Worm (Caenorhabditis elegans) whole organism, young adult: ENCODE data around the gene dsb-3.

ENCODE experiments used
- B0336.3 ChIP-seq: fragments of 200-800 bp; sonication (Bioruptor generic); IDR thresholded peaks from 2 replicates; pipeline ENCODE4 v1.3.6; 2022; ENCODE audit warnings: missing genetic modification characterization, missing compliant biosample characterization
- D2030.7 ChIP-seq: fragments of 200-800 bp; sonication (Bioruptor generic); IDR thresholded peaks from 2 replicates; pipeline ENCODE4 v1.3.6; 2022; ENCODE audit warnings: missing genetic modification reagents, missing genetic modification characterization, missing compliant biosample characterization
- F10E7.11 ChIP-seq: sonication (generic microtip); optimal IDR thresholded peaks from 2 replicates; lab custom pipeline; 2017; ENCODE audit warnings: mild to moderate bottlenecking, missing genetic modification characterization, moderate library complexity, missing compliant biosample characterization
- F33H1.4 ChIP-seq: fragments of 200-800 bp; sonication (Bioruptor generic); IDR thresholded peaks from 2 replicates; pipeline ENCODE4 v1.3.6; 2022; ENCODE audit warnings: missing genetic modification reagents, missing genetic modification characterization, missing compliant biosample characterization
- F39B2.1 ChIP-seq: fragments of 200-800 bp; sonication (Bioruptor generic); IDR thresholded peaks from 2 replicates; pipeline ENCODE4 v1.3.6; 2022; ENCODE audit warnings: missing genetic modification reagents, missing genetic modification characterization, missing compliant biosample characterization
- F52B5.7 ChIP-seq: sonication (generic microtip); optimal IDR thresholded peaks from 2 replicates; lab custom pipeline; 2016; ENCODE audit warnings: mild to moderate bottlenecking, missing genetic modification characterization, missing compliant biosample characterization
- F55B11.4 ChIP-seq: sonication (generic microtip); optimal IDR thresholded peaks from 2 replicates; lab custom pipeline; 2016; ENCODE audit warnings: missing compliant biosample characterization, missing genetic modification characterization, borderline replicate concordance; ENCODE audit not compliant: insufficient read depth
- F57C9.4 ChIP-seq: sonication (generic microtip); optimal IDR thresholded peaks from 2 replicates; lab custom pipeline; 2017; ENCODE audit warnings: mild to moderate bottlenecking, missing genetic modification characterization, missing compliant biosample characterization
- Y53F4B.3 ChIP-seq: fragments of 200-800 bp; sonication (Bioruptor generic); IDR thresholded peaks from 2 replicates; pipeline ENCODE4 v1.3.6; 2022; ENCODE audit warnings: missing genetic modification reagents, missing genetic modification characterization, missing compliant biosample characterization
- Y67H2A.10 ChIP-seq: fragments of 200-800 bp; sonication (Bioruptor generic); conservative IDR thresholded peaks from 2 replicates; pipeline ENCODE4 v1.3.6; 2022; ENCODE audit warnings: missing genetic modification reagents, missing genetic modification characterization, missing compliant biosample characterization
- Y79H2A.3 ChIP-seq: fragments of 200-800 bp; sonication (Bioruptor generic); conservative IDR thresholded peaks from 2 replicates; pipeline ENCODE4 v1.3.6; 2022; ENCODE audit warnings: missing genetic modification reagents, missing genetic modification characterization, missing compliant biosample characterization
- Y95B8A.8 ChIP-seq: fragments of 200-800 bp; sonication (Bioruptor generic); IDR thresholded peaks from 2 replicates; pipeline ENCODE4 v1.3.6; 2022; ENCODE audit warnings: missing genetic modification reagents, missing genetic modification characterization, missing compliant biosample characterization
- ama-1 ChIP-seq, 3 experiments: fragments of 150-350 bp in 1 of 3; sonication (generic microtip) in 2 of 3; optimal IDR thresholded peaks; 2 replicates each; lab custom pipeline; 2014 to 2018; ENCODE audit warnings: missing biosample characterization in 2 of 3, missing genetic modification characterization in 2 of 3, missing genetic modification reagents in 2 of 3
- aptf-2 ChIP-seq: fragments of 200-800 bp; sonication (Bioruptor generic); conservative IDR thresholded peaks from 2 replicates; pipeline ENCODE4 v1.3.6; 2022; ENCODE audit warnings: missing genetic modification reagents, missing genetic modification characterization, missing compliant biosample characterization
- bed-2 ChIP-seq: fragments of 200-800 bp; sonication (Bioruptor generic); IDR thresholded peaks from 2 replicates; pipeline ENCODE4 v1.3.6; 2022; ENCODE audit warnings: missing genetic modification reagents, missing genetic modification characterization, missing compliant biosample characterization
- ceh-100 ChIP-seq: fragments of 200-800 bp; sonication (Bioruptor generic); IDR thresholded peaks from 2 replicates; pipeline ENCODE4 v1.3.6; 2022; ENCODE audit warnings: missing genetic modification reagents, missing genetic modification characterization, missing compliant biosample characterization
- ceh-58 ChIP-seq: fragments of 200-800 bp; sonication (Bioruptor generic); IDR thresholded peaks from 2 replicates; pipeline ENCODE4 v1.3.6; 2022; ENCODE audit warnings: missing genetic modification characterization, missing compliant biosample characterization
- ceh-91 ChIP-seq: fragments of 200-800 bp; sonication (Bioruptor generic); IDR thresholded peaks from 2 replicates; pipeline ENCODE4 v1.3.6; 2022; ENCODE audit warnings: missing genetic modification reagents, missing genetic modification characterization, missing compliant biosample characterization
- chd-7 ChIP-seq: sonication (generic microtip); optimal IDR thresholded peaks from 2 replicates; lab custom pipeline; 2016; ENCODE audit warnings: mild to moderate bottlenecking, missing genetic modification characterization, moderate library complexity, missing compliant biosample characterization
- dox-1 ChIP-seq: fragments of 200-800 bp; sonication (Bioruptor generic); IDR thresholded peaks from 2 replicates; pipeline ENCODE4 v1.3.6; 2022; ENCODE audit warnings: missing genetic modification reagents, missing genetic modification characterization, missing compliant biosample characterization
- dpff-1 ChIP-seq: sonication (generic microtip); optimal IDR thresholded peaks from 2 replicates; lab custom pipeline; 2017; ENCODE audit warnings: mild to moderate bottlenecking, missing genetic modification characterization, missing compliant biosample characterization
- dpl-1 ChIP-seq: fragments of 150-350 bp; optimal IDR thresholded peaks from 2 replicates; lab custom pipeline; 2014; ENCODE audit warnings: missing biosample characterization, missing genetic modification reagents, missing genetic modification characterization
- efl-1 ChIP-seq: fragments of 150-350 bp; optimal IDR thresholded peaks from 2 replicates; lab custom pipeline; 2014; ENCODE audit warnings: missing biosample characterization, missing genetic modification reagents, missing genetic modification characterization
- ets-4 ChIP-seq: fragments of 200-800 bp; sonication (Bioruptor generic); optimal IDR thresholded peaks from 2 replicates; lab custom pipeline; 2018; ENCODE audit warnings: mild to moderate bottlenecking, missing genetic modification characterization, missing compliant biosample characterization
- gei-17 ChIP-seq: fragments of 200-800 bp; sonication (Bioruptor generic); optimal IDR thresholded peaks from 2 replicates; lab custom pipeline; 2018; ENCODE audit warnings: mild to moderate bottlenecking, missing genetic modification characterization, missing compliant biosample characterization
- him-1 ChIP-seq: sonication (generic microtip); optimal IDR thresholded peaks from 2 replicates; lab custom pipeline; 2016; ENCODE audit warnings: missing genotype, missing genetic modification reagents, missing genetic modification characterization, missing compliant biosample characterization
- hlh-26 ChIP-seq: fragments of 200-800 bp; sonication (Bioruptor generic); conservative IDR thresholded peaks from 2 replicates; pipeline ENCODE4 v1.3.6; 2022; ENCODE audit warnings: missing genetic modification reagents, missing genetic modification characterization, missing compliant biosample characterization
- hmg-1.2 ChIP-seq: fragments of 200-800 bp; sonication (Bioruptor generic); IDR thresholded peaks from 2 replicates; pipeline ENCODE4 v1.3.6; 2022; ENCODE audit warnings: missing genetic modification reagents, missing genetic modification characterization, missing compliant biosample characterization
- hmg-20 ChIP-seq: fragments of 200-800 bp; sonication (Bioruptor generic); IDR thresholded peaks from 2 replicates; pipeline ENCODE4 v1.3.6; 2022; ENCODE audit warnings: missing genetic modification reagents, missing genetic modification characterization, missing compliant biosample characterization
- hsf-1 ChIP-seq: fragments of 200-800 bp; sonication (Bioruptor generic); IDR thresholded peaks from 2 replicates; pipeline ENCODE4 v1.3.6; 2022; ENCODE audit warnings: missing genetic modification reagents, missing genetic modification characterization, missing compliant biosample characterization
- let-526 ChIP-seq: fragments of 200-800 bp; sonication (Bioruptor generic); IDR thresholded peaks from 2 replicates; pipeline ENCODE4 v1.3.6; 2022; ENCODE audit warnings: missing genetic modification reagents, missing genetic modification characterization, missing compliant biosample characterization
- let-607 ChIP-seq, 2 experiments: fragments of 200-800 bp in 1 of 2; sonication (Bioruptor generic) in 1 of 2; sonication (generic microtip) in 1 of 2; optimal IDR thresholded peaks; 2 replicates each; lab custom pipeline; 2016 to 2018; ENCODE audit warnings: mild to moderate bottlenecking in 2 of 2, missing compliant biosample characterization in 2 of 2, missing genetic modification characterization in 2 of 2, moderate library complexity in 2 of 2, missing genotype in 1 of 2
- lir-1 ChIP-seq: fragments of 200-800 bp; sonication (Bioruptor generic); conservative IDR thresholded peaks from 2 replicates; pipeline ENCODE4 v1.3.6; 2022; ENCODE audit warnings: missing genetic modification reagents, missing genetic modification characterization, missing compliant biosample characterization
- lsl-1 ChIP-seq: fragments of 200-800 bp; sonication (Bioruptor generic); optimal IDR thresholded peaks from 2 replicates; lab custom pipeline; 2018; ENCODE audit warnings: mild to moderate bottlenecking, missing genetic modification characterization, moderate library complexity, missing compliant biosample characterization
- madf-10 ChIP-seq: sonication (generic microtip); optimal IDR thresholded peaks from 2 replicates; lab custom pipeline; 2016; ENCODE audit warnings: mild to moderate bottlenecking, missing genetic modification characterization, missing compliant biosample characterization
- madf-8 ChIP-seq: fragments of 200-800 bp; sonication (Bioruptor generic); conservative IDR thresholded peaks from 2 replicates; pipeline ENCODE4 v1.3.6; 2022; ENCODE audit warnings: missing genetic modification reagents, missing genetic modification characterization, missing compliant biosample characterization
- mel-28 ChIP-seq: sonication (generic microtip); optimal IDR thresholded peaks from 2 replicates; lab custom pipeline; 2016; ENCODE audit warnings: borderline replicate concordance, mild to moderate bottlenecking, missing genetic modification characterization, missing compliant biosample characterization
- mes-4 ChIP-seq: sonication (generic microtip); optimal IDR thresholded peaks from 2 replicates; lab custom pipeline; 2016; ENCODE audit warnings: missing genotype, missing genetic modification characterization, missing compliant biosample characterization
- nhr-27 ChIP-seq: fragments of 200-800 bp; sonication (Bioruptor generic); optimal IDR thresholded peaks from 2 replicates; lab custom pipeline; 2018; ENCODE audit warnings: mild to moderate bottlenecking, missing genetic modification characterization, moderate library complexity, missing compliant biosample characterization
- sea-2 ChIP-seq: fragments of 200-800 bp; sonication (Bioruptor generic); IDR thresholded peaks from 2 replicates; pipeline ENCODE4 v1.3.6; 2022; ENCODE audit warnings: missing genetic modification characterization, missing compliant biosample characterization
- snpc-1.1 ChIP-seq: sonication (generic microtip); optimal IDR thresholded peaks from 2 replicates; lab custom pipeline; 2017; ENCODE audit warnings: missing genetic modification characterization, mild to moderate bottlenecking, missing compliant biosample characterization, antibody characterized with exemption, moderate library complexity, missing genotype, missing genetic modification reagents; ENCODE audit not compliant: insufficient read depth
- snpc-4 ChIP-seq, 5 experiments: fragments of 150-350 bp in 1 of 5; sonication (generic microtip) in 4 of 5; optimal IDR thresholded peaks; 2 replicates each; lab custom pipeline; 2014 to 2018; ENCODE audit warnings: missing genetic modification characterization in 5 of 5, missing biosample characterization in 3 of 5, antibody characterized with exemption in 2 of 5, mild to moderate bottlenecking in 2 of 5, missing compliant biosample characterization in 2 of 5, missing genotype in 2 of 5, moderate library complexity in 2 of 5, missing genetic modification reagents in 1 of 5
- sptf-2 ChIP-seq: fragments of 200-800 bp; sonication (Bioruptor generic); optimal IDR thresholded peaks from 2 replicates; lab custom pipeline; 2018; ENCODE audit warnings: mild to moderate bottlenecking, missing genetic modification characterization, missing compliant biosample characterization
- zim-3 ChIP-seq: sonication (generic microtip); optimal IDR thresholded peaks from 2 replicates; lab custom pipeline; 2017; ENCODE audit warnings: mild to moderate bottlenecking, missing genetic modification characterization, moderate library complexity, missing compliant biosample characterization
- ztf-3 ChIP-seq: fragments of 200-800 bp; sonication (Bioruptor generic); optimal IDR thresholded peaks from 2 replicates; lab custom pipeline; 2018; ENCODE audit warnings: mild to moderate bottlenecking, missing genetic modification characterization, missing compliant biosample characterization
- ztf-6 ChIP-seq: fragments of 200-800 bp; sonication (Bioruptor generic); IDR thresholded peaks from 2 replicates; pipeline ENCODE4 v1.3.6; 2022; ENCODE audit warnings: missing genetic modification reagents, missing genetic modification characterization, missing compliant biosample characterization

The dsb-3 gene

DNA sequence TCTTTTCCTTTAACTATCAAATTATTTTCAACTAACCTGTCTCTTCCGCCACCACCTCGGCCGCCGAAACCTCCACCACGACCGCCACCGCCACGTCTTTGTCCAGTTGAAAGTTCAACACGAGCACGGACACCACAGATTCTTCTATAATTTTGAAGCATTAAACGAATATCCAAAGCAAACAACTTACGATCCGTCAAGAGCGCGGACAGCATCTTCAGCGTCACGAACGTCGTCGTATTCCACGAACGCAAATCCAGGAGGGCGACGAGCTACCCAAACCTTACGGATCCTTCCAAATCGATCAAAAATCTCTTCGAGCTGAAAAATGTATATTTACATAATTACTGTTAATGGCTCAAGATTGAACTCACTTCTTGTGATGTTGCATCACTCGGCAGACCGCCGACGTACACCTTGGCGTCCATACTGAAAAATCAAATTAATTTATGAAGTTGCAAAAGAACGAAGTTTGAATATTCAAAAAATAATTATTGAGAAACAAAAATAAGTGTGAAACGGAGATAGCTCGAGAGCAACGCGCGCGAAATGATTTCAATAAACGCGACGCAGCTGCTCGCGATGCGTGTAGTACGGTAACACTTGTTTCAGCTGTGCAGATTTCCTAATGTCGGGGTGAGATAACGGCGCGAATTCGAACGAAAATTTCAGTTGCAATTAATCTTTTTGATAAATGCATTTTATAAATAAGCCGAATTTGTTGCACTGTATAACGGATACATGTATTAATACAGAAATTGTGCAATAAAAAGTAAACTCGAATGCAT is 31.6 kb upstream of the dsb-3 start, which contains the start of gene rsp-6 (continued):
- TF ChIP-seq zim-3 (tag; lab: Kevin White, UChicago) = no peak
- TF ChIP-seq F52B5.7 (tag; lab: Kevin White, UChicago) = no peak
- no peak for TF ChIP-seq Y53F4B.3 (GFP tag; lab: Robert Waterston, UW)
- no peak for TF ChIP-seq ets-4 (GFP tag; lab: Kevin White, UChicago)
- TF ChIP-seq hmg-20 (GFP tag; lab: Robert Waterston, UW) = no peak
- no peak for TF ChIP-seq Y79H2A.3 (GFP tag; lab: Robert Waterston, UW)
- peak; percentile 88 for TF ChIP-seq madf-10 (tag; lab: Kevin White, UChicago)
- TF ChIP-seq D2030.7 (GFP tag; lab: Robert Waterston, UW) = peak; percentile 83
- peak in 1 of 2 experiments; percentile 60 for TF ChIP-seq let-607 (tag; optimal IDR thresholded peaks at IDR 0.05; lab: Kevin White, UChicago)
- peak; percentile 29; the same call in 1 of the 2 replicates for TF ChIP-seq aptf-2 (GFP tag; lab: Robert Waterston, UW)
- no peak for TF ChIP-seq F57C9.4 (tag; lab: Kevin White, UChicago)
- TF ChIP-seq dpff-1 = no peak
- TF ChIP-seq Y67H2A.10 (GFP tag; lab: Robert Waterston, UW) = peak; percentile 18; the same call in 1 of the 2 replicates
- no peak for TF ChIP-seq F55B11.4 (tag; lab: Kevin White, UChicago)
- TF ChIP-seq ceh-91 (GFP tag; lab: Robert Waterston, UW) = peak; percentile 90
- peak; percentile 84 for TF ChIP-seq dox-1 (GFP tag; lab: Robert Waterston, UW)
- no peak for TF ChIP-seq mes-4 (tag; lab: Kevin White, UChicago)
- no peak for TF ChIP-seq F39B2.1
- no peak for TF ChIP-seq gei-17
- no peak for TF ChIP-seq F10E7.11 (tag; lab: Kevin White, UChicago)
- TF ChIP-seq hsf-1 = peak; percentile 67; the same call in 1 of the 2 replicates
- peak; percentile 15 for TF ChIP-seq snpc-4 (GFP tag; optimal IDR thresholded peaks at IDR 0.05; lab: Kevin White, UChicago)
- peak; percentile 36 to 74 (median 62) for TF ChIP-seq snpc-4 (tag; optimal IDR thresholded peaks at IDR 0.05; lab: Kevin White, UChicago)
- no peak for TF ChIP-seq ceh-58 (GFP tag; lab: Robert Waterston, UW)
- peak; percentile 66 for TF ChIP-seq B0336.3 (GFP tag; lab: Robert Waterston, UW)
- 0 out of 2 replicates have a peak, but pooled peaks have one; percentile 70 for TF ChIP-seq let-526 (GFP tag; lab: Robert Waterston, UW)
- peak; percentile 93 for TF ChIP-seq efl-1 (GFP tag; lab: Kevin White, UChicago)
- peak; percentile 81 for TF ChIP-seq madf-8 (GFP tag; lab: Robert Waterston, UW)
- TF ChIP-seq lsl-1 (GFP tag; lab: Kevin White, UChicago) = peak; percentile 96
- TF ChIP-seq lir-1 (GFP tag; lab: Robert Waterston, UW) = no peak
- no peak for TF ChIP-seq sptf-2
- TF ChIP-seq ama-1 (optimal IDR thresholded peaks at IDR 0.05; lab: Kevin White, UChicago) = peak; percentile 28
- TF ChIP-seq ama-1 (GFP tag; optimal IDR thresholded peaks at IDR 0.05; lab: Kevin White, UChicago) = peak in 1 of 2 experiments; percentile 29
- TF ChIP-seq Y95B8A.8 = no peak
- TF ChIP-seq ztf-3 (GFP tag; lab: Kevin White, UChicago) = no peak
- peak; percentile 61 for TF ChIP-seq ceh-100 (GFP tag; lab: Robert Waterston, UW)
- no peak for TF ChIP-seq chd-7 (tag; lab: Kevin White, UChicago)
- peak; percentile 43 for TF ChIP-seq him-1 (tag; lab: Kevin White, UChicago)
- TF ChIP-seq sea-2 = no peak
- no peak for TF ChIP-seq ztf-6 (GFP tag; lab: Robert Waterston, UW)
- peak; percentile 58; the same call in 1 of the 2 replicates for TF ChIP-seq hmg-1.2 (GFP tag; lab: Robert Waterston, UW)
- TF ChIP-seq snpc-1.1 = peak; percentile 43
- TF ChIP-seq nhr-27 (tag; lab: Kevin White, UChicago) = no peak
- TF ChIP-seq dpl-1 (GFP tag; lab: Kevin White, UChicago) = peak; percentile 93
- no peak for TF ChIP-seq mel-28 (tag; lab: Kevin White, UChicago)
- peak; percentile 94 for TF ChIP-seq F33H1.4 (GFP tag; lab: Robert Waterston, UW)
- TF ChIP-seq bed-2 (GFP tag; lab: Robert Waterston, UW) = no peak
- TF ChIP-seq hlh-26 = no peak
